Worm (Caenorhabditis elegans): ENCODE measurements around the gene R09H10.7.

DNA sequence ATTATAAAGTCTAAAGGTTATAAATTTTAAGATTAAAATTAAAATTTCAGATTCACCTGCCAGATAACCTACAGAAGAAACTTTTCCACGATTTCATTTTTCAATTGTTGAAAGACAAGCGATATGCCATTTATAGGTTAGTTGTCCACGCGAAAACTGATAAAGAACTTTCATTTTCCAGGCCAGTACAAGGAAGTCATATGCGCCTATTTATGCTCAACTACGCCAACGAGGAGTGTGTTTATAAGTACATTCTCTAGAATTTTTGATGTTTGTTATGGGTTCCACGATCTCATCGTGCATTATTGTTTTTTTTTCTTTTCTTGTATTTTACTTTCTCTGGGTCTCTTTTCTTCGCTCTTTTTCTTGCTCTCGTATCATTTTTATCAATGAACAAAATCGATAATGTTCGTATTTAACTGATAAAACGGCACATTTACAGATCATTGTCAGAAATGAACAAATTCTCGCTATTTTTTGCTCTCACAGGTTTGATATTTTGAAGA, 14.3 kb upstream of the R09H10.7 start, which contains the start of gene R09H10.3:
- TF ChIP-seq nhr-232 (tag; optimal IDR thresholded peaks at IDR 0.05) (no peak), ttx-3 (tag; optimal IDR thresholded peaks at IDR 0.05) (no peak), tbx-2 (tag; optimal IDR thresholded peaks at IDR 0.05) (no peak), zip-5 (tag; optimal IDR thresholded peaks at IDR 0.05) (no peak), pqm-1 (tag; optimal IDR thresholded peaks at IDR 0.05) (no peak), nhr-11 (tag; optimal IDR thresholded peaks at IDR 0.05) (no peak), ceh-9 (tag; optimal IDR thresholded peaks at IDR 0.05) (no peak)
